Worm (Caenorhabditis elegans) whole organism, midembryonic: ENCODE results near the gene sos-1.

ENCODE experiments used
- T22C8.4 ChIP-seq: fragments of 200-800 bp; sonication (Bioruptor generic); IDR thresholded peaks from 2 replicates; pipeline ENCODE4 v1.3.6; 2022; ENCODE audit warnings: missing genetic modification characterization, missing compliant biosample characterization
- cog-1 ChIP-seq: sonication (generic microtip); optimal IDR thresholded peaks from 2 replicates; lab custom pipeline; 2016; ENCODE audit warnings: missing genetic modification characterization, missing compliant biosample characterization
- flt-1 ChIP-seq: fragments of 200-800 bp; sonication (Bioruptor generic); IDR thresholded peaks from 2 replicates; pipeline ENCODE4 v1.3.6; 2022; ENCODE audit warnings: missing genetic modification characterization, missing compliant biosample characterization
- klf-2 ChIP-seq: fragments of 200-800 bp; sonication (Bioruptor generic); conservative IDR thresholded peaks from 2 replicates; pipeline ENCODE4 v1.3.6; 2022; ENCODE audit warnings: missing genetic modification reagents, missing genetic modification characterization, missing compliant biosample characterization
- med-1 ChIP-seq: sonication (generic microtip); optimal IDR thresholded peaks from 2 replicates; lab custom pipeline; 2017; ENCODE audit warnings: missing genetic modification characterization, mild to moderate bottlenecking, missing compliant biosample characterization, antibody characterized with exemption, missing genetic modification reagents; ENCODE audit not compliant: insufficient read depth

ce11 chrV:4523844-4524243 is 25.2 kb downstream of the sos-1 start:
- no peak for TF ChIP-seq flt-1 (GFP tag; lab: Robert Waterston, UW)
- no peak for TF ChIP-seq med-1 (GFP tag; lab: Kevin White, UChicago)
- no peak for TF ChIP-seq T22C8.4
- no peak for TF ChIP-seq cog-1
- no peak for TF ChIP-seq klf-2
